Worm (Caenorhabditis elegans) whole organism, L1 larva: ENCODE results near the gene mat-2.

ENCODE experiments used
- C04F5.9 ChIP-seq: sonication (generic microtip); optimal IDR thresholded peaks from 2 replicates; lab custom pipeline; 2016; ENCODE audit warnings: missing genetic modification characterization, missing compliant biosample characterization
- C16A3.4 ChIP-seq: fragments of 150-350 bp; optimal IDR thresholded peaks from 2 replicates; lab custom pipeline; 2014; ENCODE audit warnings: missing biosample characterization, missing genetic modification characterization
- F16B12.6 ChIP-seq: fragments of 150-350 bp; optimal IDR thresholded peaks from 2 replicates; lab custom pipeline; 2014; ENCODE audit warnings: missing biosample characterization, missing genetic modification characterization
- Y116A8C.19 ChIP-seq: sonication (generic microtip); optimal IDR thresholded peaks from 2 replicates; lab custom pipeline; 2016; ENCODE audit warnings: missing compliant biosample characterization, missing genetic modification characterization, borderline replicate concordance
- aha-1 ChIP-seq: fragments of 150-350 bp; optimal IDR thresholded peaks from 2 replicates; lab custom pipeline; 2014; ENCODE audit warnings: missing biosample characterization, missing genetic modification characterization
- aly-2 ChIP-seq: fragments of 150-350 bp; optimal IDR thresholded peaks from 2 replicates; lab custom pipeline; 2014; ENCODE audit warnings: missing biosample characterization, missing genetic modification characterization
- ceh-90 ChIP-seq: sonication (generic microtip); optimal IDR thresholded peaks from 2 replicates; lab custom pipeline; 2016; ENCODE audit warnings: missing genetic modification characterization, missing compliant biosample characterization
- dsc-1 ChIP-seq: sonication (generic microtip); optimal IDR thresholded peaks from 2 replicates; lab custom pipeline; 2016; ENCODE audit warnings: mild to moderate bottlenecking, missing genetic modification characterization, missing compliant biosample characterization
- efl-1 ChIP-seq, 4 experiments: fragments of 150-350 bp; optimal IDR thresholded peaks in 3 of 4; peaks in 1 of 4; 1 replicate in 1 of 4; 2 replicates in 3 of 4; lab custom pipeline; 2014; ENCODE audit warnings: missing biosample characterization in 2 of 4, missing genetic modification characterization in 2 of 4, missing genetic modification reagents in 2 of 4
- elt-2 ChIP-seq: sonication (generic microtip); optimal IDR thresholded peaks from 2 replicates; lab custom pipeline; 2016; ENCODE audit warnings: missing genetic modification characterization, mild to moderate bottlenecking, inconsistent platforms, missing compliant biosample characterization, missing genetic modification reagents
- fkh-10 ChIP-seq: sonication (generic microtip); optimal IDR thresholded peaks from 2 replicates; lab custom pipeline; 2017; ENCODE audit warnings: missing biosample characterization, missing genetic modification reagents, missing genetic modification characterization
- fkh-4 ChIP-seq: sonication (generic microtip); optimal IDR thresholded peaks from 2 replicates; lab custom pipeline; 2016; ENCODE audit warnings: missing compliant biosample characterization, missing genetic modification characterization, borderline replicate concordance
- grh-1 ChIP-seq: fragments of 200-800 bp; sonication (Bioruptor generic); IDR thresholded peaks from 2 replicates; pipeline ENCODE4 v1.3.6; 2022; ENCODE audit warnings: missing genetic modification reagents, missing genetic modification characterization, missing compliant biosample characterization
- hlh-17 ChIP-seq: fragments of 200-800 bp; sonication (Bioruptor generic); optimal IDR thresholded peaks from 2 replicates; lab custom pipeline; 2018; ENCODE audit warnings: missing genetic modification characterization, mild to moderate bottlenecking, missing compliant biosample characterization, moderate library complexity, borderline replicate concordance
- lin-35 ChIP-seq, 2 experiments: fragments of 150-350 bp; optimal IDR thresholded peaks; 2 replicates each; lab custom pipeline; 2014; ENCODE audit warnings: missing biosample characterization in 2 of 2, missing genetic modification characterization in 2 of 2, missing genetic modification reagents in 2 of 2
- lin-39 ChIP-seq: fragments of 150-350 bp; optimal IDR thresholded peaks from 2 replicates; lab custom pipeline; 2014; ENCODE audit warnings: missing biosample characterization, missing genetic modification reagents, missing genetic modification characterization
- lir-3 ChIP-seq: sonication (generic microtip); optimal IDR thresholded peaks from 2 replicates; lab custom pipeline; 2016; ENCODE audit warnings: mild to moderate bottlenecking, missing genetic modification characterization, moderate library complexity, missing compliant biosample characterization; ENCODE audit not compliant: poor library complexity
- lsy-2 ChIP-seq, 2 experiments: fragments of 150-350 bp; optimal IDR thresholded peaks; 2 replicates each; lab custom pipeline; 2014; ENCODE audit warnings: missing biosample characterization in 2 of 2, missing genetic modification characterization in 2 of 2
- mab-9 ChIP-seq: fragments of 200-800 bp; sonication (Bioruptor generic); IDR thresholded peaks from 2 replicates; pipeline ENCODE4 v1.3.6; 2022; ENCODE audit warnings: missing genetic modification reagents, missing genetic modification characterization, missing compliant biosample characterization
- mdl-1 ChIP-seq, 2 experiments: fragments of 150-350 bp; optimal IDR thresholded peaks; 2 replicates each; lab custom pipeline; 2014 to 2017; ENCODE audit warnings: missing biosample characterization in 2 of 2, missing genetic modification characterization in 2 of 2, inconsistent platforms in 1 of 2
- mef-2 ChIP-seq: fragments of 150-350 bp; optimal IDR thresholded peaks from 2 replicates; lab custom pipeline; 2014; ENCODE audit warnings: missing biosample characterization, missing genetic modification characterization
- mep-1 ChIP-seq: fragments of 150-350 bp; optimal IDR thresholded peaks from 2 replicates; lab custom pipeline; 2014; ENCODE audit warnings: missing biosample characterization, missing genetic modification characterization
- nhr-20 ChIP-seq: sonication (generic microtip); optimal IDR thresholded peaks from 2 replicates; lab custom pipeline; 2016; ENCODE audit warnings: mild to moderate bottlenecking, missing genetic modification characterization, missing compliant biosample characterization
- nhr-71 ChIP-seq: sonication (generic microtip); optimal IDR thresholded peaks from 2 replicates; lab custom pipeline; 2016; ENCODE audit warnings: mild to moderate bottlenecking, missing genetic modification characterization, moderate library complexity, missing compliant biosample characterization
- nhr-77 ChIP-seq: fragments of 150-350 bp; optimal IDR thresholded peaks from 2 replicates; lab custom pipeline; 2014; ENCODE audit warnings: missing biosample characterization, missing genetic modification characterization
- nhr-85 ChIP-seq: sonication (generic microtip); peaks from one replicate; lab custom pipeline; 2016; ENCODE audit warnings: missing genetic modification characterization, inconsistent platforms, missing compliant biosample characterization
- nhr-90 ChIP-seq: sonication (generic microtip); optimal IDR thresholded peaks from 2 replicates; lab custom pipeline; 2016; ENCODE audit warnings: mild to moderate bottlenecking, missing genetic modification characterization, missing compliant biosample characterization; ENCODE audit not compliant: poor library complexity
- rnt-1 ChIP-seq: sonication (generic microtip); optimal IDR thresholded peaks from 2 replicates; lab custom pipeline; 2016; ENCODE audit warnings: mild to moderate bottlenecking, missing genetic modification characterization, moderate library complexity, missing compliant biosample characterization
- swsn-7 ChIP-seq: sonication (generic microtip); optimal IDR thresholded peaks from 2 replicates; lab custom pipeline; 2016; ENCODE audit warnings: missing genetic modification characterization, missing compliant biosample characterization
- tbx-2 ChIP-seq: sonication (generic microtip); optimal IDR thresholded peaks from 2 replicates; lab custom pipeline; 2016; ENCODE audit warnings: missing genetic modification characterization, missing compliant biosample characterization
- unc-130 ChIP-seq: fragments of 150-350 bp; optimal IDR thresholded peaks from 2 replicates; lab custom pipeline; 2017; ENCODE audit warnings: missing biosample characterization, missing genetic modification characterization, inconsistent platforms
- unc-30 ChIP-seq: sonication (generic microtip); optimal IDR thresholded peaks from 2 replicates; lab custom pipeline; 2017; ENCODE audit warnings: missing biosample characterization, missing genetic modification characterization
- unc-86 ChIP-seq: sonication (generic microtip); optimal IDR thresholded peaks from 2 replicates; lab custom pipeline; 2016; ENCODE audit warnings: missing genetic modification characterization, missing compliant biosample characterization
- unc-98 ChIP-seq: fragments of 200-800 bp; sonication (Bioruptor generic); IDR thresholded peaks from 2 replicates; pipeline ENCODE4 v1.3.6; 2022; ENCODE audit warnings: missing genetic modification characterization, missing compliant biosample characterization
- vab-15 ChIP-seq: sonication (generic microtip); optimal IDR thresholded peaks from 2 replicates; lab custom pipeline; 2017; ENCODE audit warnings: missing genotype, mild to moderate bottlenecking, missing genetic modification characterization, missing compliant biosample characterization
- xbp-1 ChIP-seq: sonication (generic microtip); optimal IDR thresholded peaks from 2 replicates; lab custom pipeline; 2016; ENCODE audit warnings: missing genetic modification characterization, missing compliant biosample characterization
- ztf-11 ChIP-seq, 2 experiments: sonication (generic microtip); optimal IDR thresholded peaks; 2 replicates each; lab custom pipeline; 2016 to 2017; ENCODE audit warnings: missing genetic modification characterization in 2 of 2, missing biosample characterization in 1 of 2, missing compliant biosample characterization in 1 of 2

The mat-2 gene

DNA sequence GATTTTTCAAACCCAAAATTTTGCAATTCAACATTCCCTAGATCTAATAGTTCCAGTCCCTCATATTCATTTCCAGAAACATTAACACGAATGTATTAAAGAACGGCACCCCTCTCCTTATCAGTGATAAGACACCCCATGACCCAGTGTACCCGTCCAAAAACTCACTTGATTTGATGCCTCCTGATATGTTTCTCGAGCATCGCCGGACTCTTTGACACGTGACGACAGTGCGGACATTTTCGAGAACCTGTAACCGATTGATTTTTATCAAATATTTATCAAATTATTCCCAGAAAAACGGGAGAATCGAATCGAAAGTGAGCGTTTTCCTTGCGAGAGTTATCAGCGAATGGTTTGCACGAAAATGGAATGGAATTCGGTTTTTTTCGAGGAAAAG lies 38.5 kb downstream of the mat-2 start (continued):
- TF ChIP-seq lir-3 (tag; lab: Kevin White, UChicago) (no peak), nhr-85 (tag; lab: Kevin White, UChicago) (no peak)

DNA sequence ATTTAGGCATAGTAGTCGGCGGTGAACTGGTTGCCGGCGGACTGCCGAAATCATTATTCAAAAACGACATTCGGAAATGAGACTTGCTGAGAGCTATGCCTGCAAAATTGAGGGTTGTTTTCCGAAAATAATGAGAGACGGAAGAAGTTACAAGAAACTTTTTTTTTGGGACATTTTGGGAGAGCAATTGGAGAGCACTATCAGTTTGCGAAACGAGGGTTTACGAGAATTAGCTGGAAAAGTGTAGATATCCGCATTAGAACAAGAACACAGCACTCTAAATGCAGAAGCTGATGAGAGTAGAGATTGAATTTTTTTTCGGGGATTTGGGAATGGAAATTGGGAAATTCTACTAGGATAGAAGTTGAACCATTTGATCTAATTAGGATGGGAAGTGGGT lies 40.0 kb downstream of the mat-2 start, which contains the start of gene pqm-1:
pqm-1 (minus strand) TSS at position 101 of the 400 bp plus-strand sequence.
- no peak for TF ChIP-seq hlh-17 (GFP tag; lab: Kevin White, UChicago)
- no peak for TF ChIP-seq mdl-1 (tag; optimal IDR thresholded peaks at IDR 0.05; lab: Kevin White, UChicago)
- TF ChIP-seq nhr-20, result no peak
- TF ChIP-seq fkh-10 (GFP tag; lab: Kevin White, UChicago), result no peak
- no peak for TF ChIP-seq rnt-1 (tag; lab: Kevin White, UChicago)

DNA sequence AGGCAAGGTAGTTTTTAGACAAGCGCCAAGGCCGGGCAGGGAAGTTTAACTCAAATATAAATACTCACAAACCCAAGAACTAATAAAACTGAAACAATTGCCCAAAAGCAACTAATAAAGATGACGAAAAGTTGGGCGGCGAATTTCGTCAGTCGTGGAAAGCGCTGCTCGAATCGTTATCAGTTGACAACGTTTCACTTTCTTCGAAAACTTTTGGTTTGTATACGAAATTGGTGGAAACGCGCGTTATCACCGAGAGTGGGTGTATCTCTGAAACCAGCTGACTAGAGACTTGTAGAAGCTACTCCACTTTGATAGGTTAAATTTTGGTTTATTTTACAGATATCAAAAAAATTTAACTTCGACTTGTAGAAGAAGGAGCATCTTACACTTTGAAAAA lies 40.6 kb downstream of the mat-2 start:
- TF ChIP-seq elt-2 (tag; lab: Kevin White, UChicago) (peak; percentile 9), nhr-20 (no peak)

DNA sequence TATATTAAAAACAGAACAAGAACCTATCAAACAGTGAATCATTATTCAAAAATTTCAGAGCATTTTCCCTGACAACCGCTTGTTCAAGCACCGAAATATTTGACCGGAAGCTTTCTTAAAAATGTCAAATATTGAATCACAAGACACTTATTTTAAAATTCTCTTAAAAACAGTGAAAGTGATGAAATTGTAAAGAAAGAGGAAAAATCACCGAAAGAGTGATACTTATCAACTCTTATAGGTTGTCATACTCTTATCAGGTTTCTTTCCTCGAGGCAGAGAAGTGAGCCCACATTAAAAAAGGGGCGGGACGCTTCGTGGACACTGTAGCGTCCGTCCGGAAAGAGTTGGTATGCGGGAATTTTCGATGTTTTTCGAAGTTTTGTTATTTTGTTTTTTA lies 41.3 kb downstream of the mat-2 start:
- TF ChIP-seq C04F5.9, result no peak
- peak; percentile 72 for TF ChIP-seq elt-2 (tag; lab: Kevin White, UChicago)
- TF ChIP-seq ztf-11 (tag; optimal IDR thresholded peaks at IDR 0.05; lab: Kevin White, UChicago), result no peak

DNA sequence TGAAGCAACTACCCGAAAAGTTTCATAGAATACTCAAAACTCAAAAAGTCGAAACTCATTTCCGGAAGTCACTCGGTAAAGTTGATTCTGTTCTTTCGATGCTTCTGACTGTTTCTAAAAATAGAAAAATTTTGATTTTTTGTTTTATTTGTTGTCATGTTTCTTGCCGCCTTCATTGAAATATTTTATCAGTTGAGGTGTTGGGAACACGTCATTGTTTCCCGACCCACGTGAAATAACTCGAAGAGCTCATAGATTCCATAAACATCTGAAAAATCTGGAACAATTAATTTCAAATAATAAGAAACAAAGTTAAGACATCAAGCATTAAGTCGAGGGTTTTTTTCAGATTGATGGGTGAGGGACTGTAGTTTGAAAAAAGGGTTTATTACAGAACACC lies 42.4 kb downstream of the mat-2 start:
- TF ChIP-seq mab-9 (GFP tag; lab: Robert Waterston, UW) (no peak), aly-2 (no peak), grh-1 (GFP tag; lab: Robert Waterston, UW) (no peak), nhr-90 (tag; lab: Kevin White, UChicago) (no peak), Y116A8C.19 (no peak), F16B12.6 (tag; lab: Kevin White, UChicago) (no peak), elt-2 (tag; lab: Kevin White, UChicago) (peak; percentile 12)

DNA sequence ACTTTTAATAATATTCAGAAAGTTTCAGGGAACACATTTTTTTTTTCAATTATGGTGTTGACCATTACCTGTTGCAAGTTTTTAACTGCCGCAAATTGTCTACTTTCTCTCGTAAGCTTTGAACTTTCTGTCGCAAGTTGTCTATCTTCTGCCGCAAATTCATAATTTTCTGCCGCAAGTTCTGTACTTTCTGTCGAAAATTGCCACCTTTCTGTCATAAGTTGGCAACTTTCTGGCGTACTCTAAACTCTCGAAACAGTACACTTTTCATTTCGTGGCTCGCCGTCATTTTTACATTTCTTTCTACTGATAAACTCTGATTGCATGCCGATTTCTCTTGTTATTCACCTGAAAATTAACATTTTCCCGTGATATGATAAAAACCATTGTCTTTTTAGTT lies 42.9 kb downstream of the mat-2 start:
- no peak for TF ChIP-seq aha-1
- no peak for TF ChIP-seq unc-130 (tag; lab: Kevin White, UChicago)
- no peak for TF ChIP-seq unc-86
- no peak for TF ChIP-seq tbx-2 (tag; lab: Kevin White, UChicago)
- no peak for TF ChIP-seq mef-2 (tag; lab: Kevin White, UChicago)
- no peak for TF ChIP-seq unc-98
- TF ChIP-seq lsy-2 (tag; optimal IDR thresholded peaks at IDR 0.05; lab: Kevin White, UChicago), result no peak

DNA sequence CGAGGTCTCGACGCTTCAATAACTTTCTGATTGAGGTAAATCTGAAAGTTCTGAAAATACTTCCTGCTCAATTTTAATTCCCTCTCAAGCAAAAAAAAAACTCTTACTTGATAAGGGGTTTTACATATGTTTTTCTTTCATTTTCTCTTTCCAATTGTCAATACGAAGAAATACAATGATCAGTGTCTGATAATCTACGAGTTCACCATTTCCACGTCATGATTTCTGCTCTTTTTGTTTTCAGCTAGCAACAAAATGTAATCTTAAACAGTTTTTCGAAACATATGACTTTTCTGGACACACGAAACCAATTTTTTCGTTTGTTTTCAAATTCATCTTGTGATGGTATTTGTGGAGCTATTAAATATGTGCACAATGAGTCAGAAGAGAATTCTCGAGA lies 43.6 kb downstream of the mat-2 start:
- TF ChIP-seq Y116A8C.19, result no peak
- TF ChIP-seq elt-2 (tag; lab: Kevin White, UChicago), result peak; percentile 68
- TF ChIP-seq efl-1 (optimal IDR thresholded peaks at IDR 0.05; lab: Kevin White, UChicago), result no peak
- peak in 1 of 2 experiments; percentile 11 for TF ChIP-seq efl-1 (GFP tag; optimal IDR thresholded peaks at IDR 0.05 in 1 of 2; lab: Kevin White, UChicago)
- no peak for TF ChIP-seq nhr-71
- TF ChIP-seq lin-35 (GFP tag; optimal IDR thresholded peaks at IDR 0.05; lab: Kevin White, UChicago), result peak in 1 of 2 experiments; percentile 17

DNA sequence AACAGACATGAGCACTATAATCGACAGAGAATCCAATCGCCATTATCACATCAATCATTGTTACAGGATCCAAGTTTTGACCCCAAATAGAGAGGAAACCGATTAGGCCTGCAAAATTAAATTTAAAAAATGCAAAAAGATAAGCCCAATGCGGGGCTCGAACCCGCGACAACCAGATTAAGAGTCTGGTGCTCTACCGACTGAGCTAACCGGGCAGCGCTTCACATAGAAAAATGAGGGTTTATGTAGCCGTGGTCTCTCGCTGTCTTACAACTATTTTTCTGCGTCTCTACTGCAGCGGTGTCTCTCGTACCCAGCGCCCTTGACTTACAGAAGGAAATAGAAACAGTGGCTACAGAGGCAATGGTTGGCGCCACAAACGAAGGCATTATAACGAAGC lies 45.1 kb downstream of the mat-2 start:
- TF ChIP-seq aly-2, result peak; percentile 47
- no peak for TF ChIP-seq unc-98
- TF ChIP-seq lin-39, result no peak
- peak; percentile 21 for TF ChIP-seq nhr-77 (tag; lab: Kevin White, UChicago)
- peak; percentile 5 for TF ChIP-seq F16B12.6 (tag; lab: Kevin White, UChicago)
- TF ChIP-seq dsc-1 (tag; lab: Kevin White, UChicago), result peak; percentile 51
- TF ChIP-seq mdl-1 (tag; optimal IDR thresholded peaks at IDR 0.05; lab: Kevin White, UChicago), result peak in 1 of 2 experiments; percentile 3
- TF ChIP-seq vab-15, result no peak
- no peak for TF ChIP-seq ceh-90 (tag; lab: Kevin White, UChicago)
- TF ChIP-seq mep-1 (tag; lab: Kevin White, UChicago), result peak; percentile 22
- TF ChIP-seq swsn-7 (tag; lab: Kevin White, UChicago), result peak; percentile 63
- 0 out of 2 replicates have a peak, but pooled peaks have one; percentile 7 for TF ChIP-seq mab-9 (GFP tag; lab: Robert Waterston, UW)
- TF ChIP-seq tbx-2 (tag; lab: Kevin White, UChicago), result peak; percentile 57
- TF ChIP-seq nhr-85 (tag; lab: Kevin White, UChicago), result peak; percentile 77
- TF ChIP-seq unc-30 (tag; lab: Kevin White, UChicago), result no peak
- no peak for TF ChIP-seq fkh-4
- TF ChIP-seq grh-1 (GFP tag; lab: Robert Waterston, UW), result peak; percentile 48; the same call in 1 of the 2 replicates
- TF ChIP-seq Y116A8C.19, result no peak
- peak; percentile 42 for TF ChIP-seq xbp-1
- TF ChIP-seq nhr-90 (tag; lab: Kevin White, UChicago), result peak; percentile 61
- TF ChIP-seq unc-130 (tag; lab: Kevin White, UChicago), result peak; percentile 55
- peak; percentile 53 for TF ChIP-seq C16A3.4 (tag; lab: Kevin White, UChicago)
